Worm (Caenorhabditis elegans): ENCODE results near the gene acr-14.

Gene acr-14

ce11 chrII:8144543-8144942 lies 32.5 kb downstream of the acr-14 start, which contains the start of gene F10B5.2 (continued):
- TF ChIP-seq Y53F4B.3 (GFP tag; IDR thresholded peaks at IDR 0.05) (no peak), ztf-28 (GFP tag; IDR thresholded peaks at IDR 0.05) (no peak), tbx-9 (tag; optimal IDR thresholded peaks at IDR 0.05; ENCODE audit: borderline replicate concordance) (no peak)

DNA sequence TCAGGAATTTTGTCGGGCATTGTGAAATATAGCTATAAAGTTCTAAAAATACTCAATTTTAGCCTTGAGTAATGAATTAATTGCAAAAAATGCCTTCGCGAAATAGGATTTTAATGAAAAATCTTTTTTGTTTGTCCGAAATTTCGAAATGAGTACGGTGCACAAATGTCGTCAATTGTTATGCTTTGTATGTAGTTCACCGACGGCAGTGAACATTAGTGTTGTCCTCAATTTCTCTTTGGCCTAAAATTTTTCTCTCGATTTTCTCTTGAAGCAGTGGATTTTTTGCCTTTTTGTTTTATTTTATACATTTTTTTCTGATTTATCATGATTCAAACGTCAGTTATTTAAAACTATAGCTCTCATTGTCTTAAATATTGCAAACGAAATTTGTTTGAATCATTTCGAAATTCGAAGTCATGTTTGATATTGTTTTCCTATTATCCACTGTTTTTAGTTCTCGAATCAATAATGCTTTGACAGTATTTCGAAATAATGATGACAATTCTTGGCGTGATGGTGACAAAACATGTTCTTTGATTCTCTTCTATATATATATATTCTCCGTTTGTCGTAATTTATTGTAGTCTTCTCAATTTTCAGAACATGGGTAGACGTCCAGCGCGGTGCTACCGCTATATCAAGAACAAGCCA lies 33.6 kb downstream of the acr-14 start, which contains the start of the genes ints-11 and rpl-10:
ints-11 (minus strand) TSS at position 201 of the 654 bp plus-strand sequence.
rpl-10 (plus strand) TSS at position 604 of the 654 bp plus-strand sequence.
- TF ChIP-seq F33H1.4 (GFP tag; IDR thresholded peaks at IDR 0.05) (peak; percentile 67), lsl-1 (GFP tag; optimal IDR thresholded peaks at IDR 0.05) (peak; percentile 15), ztf-18 (tag; optimal IDR thresholded peaks at IDR 0.05) (no peak), pha-4 (tag; optimal IDR thresholded peaks at IDR 0.05) (peak; percentile 30), cebp-2 (GFP tag; IDR thresholded peaks at IDR 0.05) (no peak), lin-35 (GFP tag; optimal IDR thresholded peaks at IDR 0.05) (peak in 1 of 3 experiments; percentile 18), rcor-1 (GFP tag; IDR thresholded peaks at IDR 0.05) (no peak), snpc-4 (GFP tag; optimal IDR thresholded peaks at IDR 0.05) (no peak), snpc-4 (tag; optimal IDR thresholded peaks at IDR 0.05) (peak in 1 of 4 experiments; percentile 47), nfyb-1 (GFP tag; IDR thresholded peaks at IDR 0.05) (no peak), madf-3 (GFP tag; IDR thresholded peaks at IDR 0.05) (no peak), repo-1 (tag; optimal IDR thresholded peaks at IDR 0.05) (no peak), cebp-1 (GFP tag; IDR thresholded peaks at IDR 0.05) (no peak), cebp-1 (tag; optimal IDR thresholded peaks at IDR 0.05) (peak; percentile 55), mel-28 (tag; optimal IDR thresholded peaks at IDR 0.05; ENCODE audit: borderline replicate concordance) (no peak), attf-5 (GFP tag; optimal IDR thresholded peaks at IDR 0.05) (peak; percentile 29)

ce11 chrII:8141135-8141534 lies 35.9 kb downstream of the acr-14 start:
- TF ChIP-seq ccch-3 (GFP tag; optimal IDR thresholded peaks at IDR 0.05) (no peak), ekl-4 (GFP tag; IDR thresholded peaks at IDR 0.05) (0 out of 2 replicates have a peak, but pooled peaks have one; percentile 29), nhr-27 (tag; optimal IDR thresholded peaks at IDR 0.05) (peak; percentile 11), athp-1 (tag; optimal IDR thresholded peaks at IDR 0.05) (peak; percentile 22), hrde-1 (tag; optimal IDR thresholded peaks at IDR 0.05; ENCODE audit: borderline replicate concordance) (peak; percentile 16), repo-1 (tag; optimal IDR thresholded peaks at IDR 0.05) (peak; percentile 15), pbrm-1 (GFP tag; IDR thresholded peaks at IDR 0.05) (0 out of 2 replicates have a peak, but pooled peaks have one; percentile 37), nfya-2 (GFP tag; IDR thresholded peaks at IDR 0.05) (peak; percentile 73; the same call in 1 of the 2 replicates), lir-1 (GFP tag; conservative IDR thresholded peaks at IDR 0.05) (no peak), somi-1 (GFP tag; optimal IDR thresholded peaks at IDR 0.05) (no peak), madf-6 (GFP tag; IDR thresholded peaks at IDR 0.05) (peak; percentile 36; the same call in 1 of the 2 replicates), snpc-4 (GFP tag; optimal IDR thresholded peaks at IDR 0.05) (no peak), snpc-4 (tag; optimal IDR thresholded peaks at IDR 0.05) (peak in 1 of 4 experiments; percentile 3), cebp-1 (GFP tag; IDR thresholded peaks at IDR 0.05) (no peak), cebp-1 (tag; optimal IDR thresholded peaks at IDR 0.05) (peak; percentile 41), F52B5.7 (tag; optimal IDR thresholded peaks at IDR 0.05) (peak; percentile 7), tbp1 (GFP tag; optimal IDR thresholded peaks at IDR 0.05) (peak; percentile 15), die-1 (tag; optimal IDR thresholded peaks at IDR 0.05) (peak; percentile 16), Y79H2A.3 (GFP tag; conservative IDR thresholded peaks at IDR 0.05) (no peak), B0019.2 (GFP tag; conservative IDR thresholded peaks at IDR 0.05) (0 out of 2 replicates have a peak, but pooled peaks have one; percentile 7), sptf-2 (GFP tag; optimal IDR thresholded peaks at IDR 0.05) (no peak), nfyb-1 (GFP tag; IDR thresholded peaks at IDR 0.05) (peak; percentile 57; the same call in 1 of the 2 replicates), snpc-3.4 (tag; optimal IDR thresholded peaks at IDR 0.05) (peak; percentile 19), D2030.7 (GFP tag; IDR thresholded peaks at IDR 0.05) (0 out of 2 replicates have a peak, but pooled peaks have one; percentile 28), ztf-3 (GFP tag; optimal IDR thresholded peaks at IDR 0.05) (no peak), B0336.3 (GFP tag; IDR thresholded peaks at IDR 0.05) (peak; percentile 66; the same call in 1 of the 2 replicates), attf-6 (GFP tag; IDR thresholded peaks at IDR 0.05) (0 out of 2 replicates have a peak, but pooled peaks have one; percentile 58), ceh-100 (GFP tag; IDR thresholded peaks at IDR 0.05) (0 out of 2 replicates have a peak, but pooled peaks have one; percentile 14), ama-1 (optimal IDR thresholded peaks at IDR 0.05) (no peak), ama-1 (GFP tag; optimal IDR thresholded peaks at IDR 0.05) (peak in 1 of 2 experiments; percentile 31)

Data from whole organism, young adult.